Fruit fly (Drosophila melanogaster) whole organism, prepupa: ENCODE results near the gene ncm.

ENCODE experiments used
- Blimp-1 ChIP-seq: fragments of 200-800 bp; sonication (Bioruptor generic); optimal IDR thresholded peaks from 3 replicates; lab custom pipeline; 2017; ENCODE audit warnings: missing biosample characterization, missing genetic modification characterization, mild to moderate bottlenecking, moderate library complexity, missing genetic modification reagents
- CG10631 ChIP-seq: fragments of 200-800 bp; sonication (Bioruptor generic); optimal IDR thresholded peaks from 2 replicates; lab custom pipeline; 2016; ENCODE audit warnings: missing biosample characterization, missing genetic modification characterization
- CG11294 ChIP-seq: fragments of 200-800 bp; sonication (Bioruptor generic); IDR thresholded peaks from 2 replicates; pipeline ENCODE4 v1.3.6; 2022; ENCODE audit warnings: missing biosample characterization, missing genetic modification characterization
- CG11762 ChIP-seq: fragments of 200-800 bp; sonication (Bioruptor generic); optimal IDR thresholded peaks from 3 replicates; lab custom pipeline; 2016; ENCODE audit warnings: missing biosample characterization, missing genetic modification characterization; ENCODE audit not compliant: insufficient read depth
- CG11902 ChIP-seq: fragments of 200-800 bp; sonication (Bioruptor generic); optimal IDR thresholded peaks from 3 replicates; lab custom pipeline; 2016; ENCODE audit warnings: missing biosample characterization, missing genetic modification characterization
- CG1621 ChIP-seq: fragments of 200-800 bp; sonication (Bioruptor generic); optimal IDR thresholded peaks from 3 replicates; lab custom pipeline; 2018; ENCODE audit warnings: missing biosample characterization, mild to moderate bottlenecking, missing genetic modification characterization
- CG16779 ChIP-seq: fragments of 200-800 bp; sonication (Bioruptor generic); optimal IDR thresholded peaks from 3 replicates; lab custom pipeline; 2017; ENCODE audit warnings: missing biosample characterization, mild to moderate bottlenecking, missing genetic modification characterization
- CG32006 ChIP-seq: fragments of 200-800 bp; sonication (Bioruptor generic); optimal IDR thresholded peaks from 3 replicates; lab custom pipeline; 2017; ENCODE audit warnings: missing biosample characterization, mild to moderate bottlenecking, missing genetic modification characterization
- CG3919 ChIP-seq: fragments of 200-800 bp; sonication (Bioruptor generic); optimal IDR thresholded peaks from 3 replicates; lab custom pipeline; 2016; ENCODE audit warnings: missing biosample characterization, missing genetic modification characterization
- CG4318 ChIP-seq: fragments of 200-800 bp; sonication (Bioruptor generic); optimal IDR thresholded peaks from 3 replicates; lab custom pipeline; 2017; ENCODE audit warnings: missing biosample characterization, mild to moderate bottlenecking, missing genetic modification characterization
- CG6163 ChIP-seq: fragments of 200-800 bp; sonication (Bioruptor generic); IDR thresholded peaks from 3 replicates; pipeline ENCODE4 v1.3.6; 2022; ENCODE audit warnings: missing biosample characterization, missing genetic modification characterization
- CG6276 ChIP-seq: fragments of 200-800 bp; sonication (Bioruptor generic); optimal IDR thresholded peaks from 2 replicates; lab custom pipeline; 2017; ENCODE audit warnings: missing biosample characterization, mild to moderate bottlenecking, missing genetic modification characterization
- CG6808 ChIP-seq: fragments of 200-800 bp; sonication (Bioruptor generic); optimal IDR thresholded peaks from 3 replicates; lab custom pipeline; 2017; ENCODE audit warnings: missing biosample characterization, missing genetic modification characterization, mild to moderate bottlenecking, moderate library complexity, missing genetic modification reagents
- CG6854 ChIP-seq: fragments of 200-800 bp; sonication (Bioruptor generic); optimal IDR thresholded peaks from 2 replicates; lab custom pipeline; 2017; ENCODE audit warnings: missing biosample characterization, mild to moderate bottlenecking, missing genetic modification characterization
- CG7368 ChIP-seq: fragments of 200-800 bp; sonication (Bioruptor generic); optimal IDR thresholded peaks from 3 replicates; lab custom pipeline; 2016; ENCODE audit warnings: missing biosample characterization, missing genetic modification characterization
- CG8119 ChIP-seq: fragments of 200-800 bp; sonication (Bioruptor generic); IDR thresholded peaks from 3 replicates; pipeline ENCODE4 v1.3.6; 2022; ENCODE audit warnings: missing biosample characterization, missing genetic modification characterization
- CG8319 ChIP-seq: fragments of 200-800 bp; sonication (Bioruptor generic); optimal IDR thresholded peaks from 3 replicates; lab custom pipeline; 2016; ENCODE audit warnings: missing biosample characterization, missing genetic modification characterization
- CG8632 ChIP-seq: fragments of 200-800 bp; sonication (Bioruptor generic); optimal IDR thresholded peaks from 3 replicates; lab custom pipeline; 2016; ENCODE audit warnings: missing biosample characterization, missing genetic modification characterization
- CG9139 ChIP-seq: fragments of 200-800 bp; sonication (Bioruptor generic); optimal IDR thresholded peaks from 3 replicates; lab custom pipeline; 2017; ENCODE audit warnings: missing biosample characterization, mild to moderate bottlenecking, missing genetic modification characterization
- Eip75B ChIP-seq: fragments of 200-800 bp; sonication (Bioruptor generic); optimal IDR thresholded peaks from 3 replicates; lab custom pipeline; 2016; ENCODE audit warnings: missing biosample characterization, missing genetic modification characterization
- Eip78C ChIP-seq: fragments of 200-800 bp; sonication (Bioruptor generic); peaks from one replicate; lab custom pipeline; 2016; ENCODE audit warnings: missing biosample characterization, missing genetic modification characterization
- Ets21C ChIP-seq: fragments of 200-800 bp; sonication (Bioruptor generic); optimal IDR thresholded peaks from 3 replicates; lab custom pipeline; 2016; ENCODE audit warnings: missing biosample characterization, missing genetic modification characterization
- Ets96B ChIP-seq: fragments of 200-800 bp; optimal IDR thresholded peaks from 2 replicates; lab custom pipeline; 2019; ENCODE audit warnings: missing biosample characterization, mild to moderate bottlenecking, missing genetic modification characterization, moderate library complexity
- Hr38 ChIP-seq: sonication (Bioruptor generic); optimal IDR thresholded peaks from 2 replicates; lab custom pipeline; 2016; ENCODE audit warnings: missing biosample characterization, missing genetic modification characterization
- Hr39 ChIP-seq: fragments of 200-800 bp; sonication (Bioruptor generic); optimal IDR thresholded peaks from 2 replicates; lab custom pipeline; 2016; ENCODE audit warnings: missing biosample characterization, missing genetic modification characterization
- Hr4 ChIP-seq: fragments of 200-800 bp; sonication (Bioruptor generic); optimal IDR thresholded peaks from 3 replicates; lab custom pipeline; 2016; ENCODE audit warnings: missing biosample characterization, missing genetic modification characterization
- Lpt ChIP-seq: fragments of 200-800 bp; sonication (Bioruptor generic); optimal IDR thresholded peaks from 3 replicates; lab custom pipeline; 2016; ENCODE audit warnings: missing biosample characterization, missing genetic modification characterization
- Met ChIP-seq: fragments of 200-800 bp; sonication (Bioruptor generic); optimal IDR thresholded peaks from 3 replicates; lab custom pipeline; 2016; ENCODE audit warnings: missing biosample characterization, missing genetic modification characterization
- OdsH ChIP-seq: fragments of 200-800 bp; sonication (Bioruptor generic); optimal IDR thresholded peaks from 3 replicates; lab custom pipeline; 2016; ENCODE audit warnings: missing biosample characterization, missing genetic modification characterization
- Sox102F ChIP-seq: fragments of 200-800 bp; sonication (Bioruptor generic); optimal IDR thresholded peaks from 2 replicates; lab custom pipeline; 2016; ENCODE audit warnings: missing biosample characterization, mild to moderate bottlenecking, missing genetic modification characterization
- Sox14 ChIP-seq: fragments of 200-800 bp; sonication (Bioruptor generic); optimal IDR thresholded peaks from 3 replicates; lab custom pipeline; 2016; ENCODE audit warnings: missing biosample characterization, missing genetic modification characterization
- Sox15 ChIP-seq: fragments of 200-800 bp; sonication (Bioruptor generic); optimal IDR thresholded peaks from 3 replicates; lab custom pipeline; 2016; ENCODE audit warnings: missing biosample characterization, missing genetic modification characterization
- achi ChIP-seq: fragments of 200-800 bp; sonication (Bioruptor generic); optimal IDR thresholded peaks from 3 replicates; lab custom pipeline; 2016; ENCODE audit warnings: missing biosample characterization, missing genetic modification characterization
- dac ChIP-seq: fragments of 200-800 bp; sonication (Bioruptor generic); optimal IDR thresholded peaks from 2 replicates; lab custom pipeline; 2017; ENCODE audit warnings: missing biosample characterization, mild to moderate bottlenecking, missing genetic modification characterization
- dsx ChIP-seq: fragments of 200-800 bp; optimal IDR thresholded peaks from 3 replicates; lab custom pipeline; 2019; ENCODE audit warnings: missing biosample characterization, mild to moderate bottlenecking, missing genetic modification characterization, moderate library complexity; ENCODE audit not compliant: poor library complexity, severe bottlenecking
- eg ChIP-seq: fragments of 200-800 bp; sonication (Bioruptor generic); IDR thresholded peaks from 3 replicates; pipeline ENCODE4 v1.3.6; 2022; ENCODE audit warnings: missing biosample characterization, missing genetic modification characterization
- esn ChIP-seq: fragments of 200-800 bp; sonication (Bioruptor generic); optimal IDR thresholded peaks from 2 replicates; lab custom pipeline; 2016; ENCODE audit warnings: missing biosample characterization, mild to moderate bottlenecking, missing genetic modification characterization, moderate library complexity
- fd59A ChIP-seq: fragments of 200-800 bp; sonication (Bioruptor generic); optimal IDR thresholded peaks from 2 replicates; lab custom pipeline; 2017; ENCODE audit warnings: missing biosample characterization, mild to moderate bottlenecking, missing genetic modification characterization, missing genetic modification reagents
- fd85E ChIP-seq: fragments of 200-800 bp; sonication (Bioruptor generic); optimal IDR thresholded peaks from 3 replicates; lab custom pipeline; 2016; ENCODE audit warnings: missing biosample characterization, missing genetic modification characterization
- pdm3 ChIP-seq: fragments of 200-800 bp; sonication (Bioruptor generic); optimal IDR thresholded peaks from 3 replicates; lab custom pipeline; 2016; ENCODE audit warnings: missing biosample characterization, missing genetic modification characterization
- spab ChIP-seq: fragments of 200-800 bp; sonication (Bioruptor generic); optimal IDR thresholded peaks from 2 replicates; lab custom pipeline; 2017; ENCODE audit warnings: missing biosample characterization, mild to moderate bottlenecking, missing genetic modification characterization, missing genetic modification reagents
- ss ChIP-seq, 2 experiments: fragments of 200-800 bp; sonication (Bioruptor generic); optimal IDR thresholded peaks; 2 replicates in 1 of 2; 3 replicates in 1 of 2; lab custom pipeline; 2017 to 2018; ENCODE audit warnings: mild to moderate bottlenecking in 2 of 2, missing biosample characterization in 2 of 2, missing genetic modification characterization in 2 of 2, moderate library complexity in 1 of 2
- svp ChIP-seq: fragments of 200-800 bp; sonication (Bioruptor generic); peaks from one replicate; lab custom pipeline; 2016; ENCODE audit warnings: missing biosample characterization, missing genetic modification characterization
- topi ChIP-seq: fragments of 200-800 bp; sonication (Bioruptor generic); optimal IDR thresholded peaks from 3 replicates; lab custom pipeline; 2016; ENCODE audit warnings: missing biosample characterization, missing genetic modification characterization
- vri ChIP-seq: fragments of 200-800 bp; sonication (Bioruptor generic); optimal IDR thresholded peaks from 3 replicates; lab custom pipeline; 2016; ENCODE audit warnings: missing biosample characterization, mild to moderate bottlenecking, missing genetic modification characterization

Gene ncm

DNA sequence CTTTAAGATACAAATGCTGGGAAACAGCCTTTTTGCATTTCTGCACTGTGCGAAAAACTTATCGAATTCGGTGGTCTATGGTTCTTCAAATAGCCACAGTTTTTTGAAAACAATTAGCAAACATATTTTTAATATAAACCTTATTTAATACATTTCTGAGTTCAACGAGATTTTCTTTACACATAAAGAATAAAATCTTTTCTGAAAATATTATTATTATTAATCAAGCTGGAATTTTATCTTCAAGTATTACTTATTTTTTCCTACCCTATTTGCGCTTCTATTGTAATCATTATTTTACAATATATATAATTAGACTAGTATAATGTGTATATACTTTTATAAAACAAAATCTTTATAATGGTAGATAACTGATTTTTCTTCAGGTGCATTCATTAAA lies 33.4 kb upstream of the ncm start (continued):
- TF ChIP-seq dsx (GFP tag; lab: Kevin White, UChicago): peak; percentile 23
- no peak for TF ChIP-seq dac (GFP tag; lab: Kevin White, UChicago)
- TF ChIP-seq CG9139 (GFP tag; lab: Kevin White, UChicago): peak; percentile 5
- TF ChIP-seq CG3919 (GFP tag; lab: Kevin White, UChicago): peak; percentile 52
- no peak for TF ChIP-seq CG1621 (tag; lab: Kevin White, UChicago)
- TF ChIP-seq Eip75B (GFP tag; lab: Kevin White, UChicago): peak; percentile 25
- peak; percentile 18 for TF ChIP-seq CG7368 (GFP tag; lab: Kevin White, UChicago)
- TF ChIP-seq Sox15 (GFP tag; lab: Kevin White, UChicago): peak; percentile 22
- peak; percentile 79 for TF ChIP-seq CG8632 (GFP tag; lab: Kevin White, UChicago)
- no peak for TF ChIP-seq CG11294 (GFP tag; lab: Robert Waterston, UW)
- TF ChIP-seq CG6163 (GFP tag; lab: Robert Waterston, UW): peak; percentile 74; the same call in 2 of the 3 replicates

DNA sequence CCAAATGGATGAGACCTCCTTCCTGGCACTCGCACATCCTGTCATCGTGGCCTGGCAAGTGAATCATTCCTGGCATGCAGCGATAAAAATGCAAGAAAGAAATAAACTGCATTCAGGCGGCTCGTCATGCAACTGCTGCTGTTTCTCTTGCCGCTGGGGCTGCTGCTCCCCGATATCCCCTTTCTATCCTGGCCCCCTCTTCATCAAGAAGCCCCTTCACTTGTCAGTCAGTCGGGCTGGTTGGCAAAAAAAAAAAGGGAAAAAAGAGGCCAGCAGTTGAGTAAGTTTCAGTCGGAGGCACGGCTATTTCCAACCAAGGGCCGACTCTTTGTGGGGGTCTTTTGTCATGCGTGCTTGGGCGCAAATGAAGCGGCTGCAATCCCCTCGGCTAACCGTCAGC lies 33.0 kb upstream of the ncm start:
- no peak for TF ChIP-seq Hr39
- TF ChIP-seq Ets96B (tag; lab: Kevin White, UChicago): no peak
- no peak for TF ChIP-seq Met (GFP tag; lab: Kevin White, UChicago)
- TF ChIP-seq CG16779: no peak
- TF ChIP-seq Sox102F: no peak
- no peak for TF ChIP-seq CG8319 (GFP tag; lab: Kevin White, UChicago)
- peak; percentile 16 for TF ChIP-seq CG6854
- no peak for TF ChIP-seq fd59A (GFP tag; lab: Kevin White, UChicago)
- TF ChIP-seq ss (GFP tag; optimal IDR thresholded peaks at IDR 0.05; lab: Kevin White, UChicago): peak in 1 of 2 experiments; percentile 83
- TF ChIP-seq topi: no peak
- no peak for TF ChIP-seq CG8119 (GFP tag; lab: Robert Waterston, UW)
- TF ChIP-seq CG11902 (GFP tag; lab: Kevin White, UChicago): no peak
- no peak for TF ChIP-seq vri
- TF ChIP-seq Lpt (GFP tag; lab: Kevin White, UChicago): no peak
- no peak for TF ChIP-seq Hr38 (GFP tag; lab: Kevin White, UChicago)
- TF ChIP-seq CG32006 (GFP tag; lab: Kevin White, UChicago): no peak
- no peak for TF ChIP-seq CG11762 (GFP tag; lab: Kevin White, UChicago)
- no peak for TF ChIP-seq Eip78C (GFP tag; lab: Kevin White, UChicago)
- no peak for TF ChIP-seq achi (GFP tag; lab: Kevin White, UChicago)
- no peak for TF ChIP-seq OdsH
- no peak for TF ChIP-seq Blimp-1
- no peak for TF ChIP-seq Ets21C (GFP tag; lab: Kevin White, UChicago)
- no peak for TF ChIP-seq fd85E (GFP tag; lab: Kevin White, UChicago)
- no peak for TF ChIP-seq spab (GFP tag; lab: Kevin White, UChicago)
- TF ChIP-seq CG6808 (GFP tag; lab: Kevin White, UChicago): no peak
- no peak for TF ChIP-seq pdm3 (GFP tag; lab: Kevin White, UChicago)
- TF ChIP-seq eg: 0 out of 3 replicates have a peak, but pooled peaks have one; percentile 8
- no peak for TF ChIP-seq Eip75B (GFP tag; lab: Kevin White, UChicago)
- TF ChIP-seq svp (GFP tag; lab: Kevin White, UChicago): no peak
- no peak for TF ChIP-seq Hr4 (GFP tag; lab: Kevin White, UChicago)
- TF ChIP-seq esn (GFP tag; lab: Kevin White, UChicago): no peak
- no peak for TF ChIP-seq CG4318 (GFP tag; lab: Kevin White, UChicago)
- no peak for TF ChIP-seq CG6276 (GFP tag; lab: Kevin White, UChicago)
- no peak for TF ChIP-seq Sox14
- TF ChIP-seq dsx (GFP tag; lab: Kevin White, UChicago): peak; percentile 10
- TF ChIP-seq CG8632 (GFP tag; lab: Kevin White, UChicago): no peak
- TF ChIP-seq CG10631 (GFP tag; lab: Kevin White, UChicago): no peak
- TF ChIP-seq CG1621 (tag; lab: Kevin White, UChicago): peak; percentile 1
